Fruit fly (Drosophila melanogaster): Measurements from ENCODE around the gene beta-Spec.

beta-Spec gene

dm6 chrX:17636001-17636400 is 21.2 kb upstream of the beta-Spec start, which contains the start of the genes CG8289 and CG5800 (continued):
- TF ChIP-seq disco-r (GFP tag; optimal IDR thresholded peaks at IDR 0.05) = no peak
- no peak for TF ChIP-seq CG7839 (tag; optimal IDR thresholded peaks at IDR 0.05)
- no peak for TF ChIP-seq CG18619 (GFP tag; optimal IDR thresholded peaks at IDR 0.05)
- no peak for TF ChIP-seq salm (tag; optimal IDR thresholded peaks at IDR 0.05)
- no peak for TF ChIP-seq CG18599 (GFP tag; optimal IDR thresholded peaks at IDR 0.05)
- peak; percentile 56 for TF ChIP-seq dm (GFP tag; optimal IDR thresholded peaks at IDR 0.05)
- no peak for TF ChIP-seq pb (GFP tag; optimal IDR thresholded peaks at IDR 0.05)
- no peak for TF ChIP-seq CG42726 (GFP tag; IDR thresholded peaks at IDR 0.05; ENCODE audit: partially characterized antibody)
- TF ChIP-seq pan (optimal IDR thresholded peaks at IDR 0.05) = no peak
- TF ChIP-seq pan (GFP tag; optimal IDR thresholded peaks at IDR 0.05 in 1 of 2, IDR thresholded peaks at IDR 0.05 in 1 of 2) = no peak
- TF ChIP-seq odd (GFP tag; optimal IDR thresholded peaks at IDR 0.05) = no peak
- no peak for TF ChIP-seq CG1792 (GFP tag; optimal IDR thresholded peaks at IDR 0.05)
- TF ChIP-seq CG5953 (GFP tag; IDR thresholded peaks at IDR 0.05) = no peak
- TF ChIP-seq pzg (GFP tag; optimal IDR thresholded peaks at IDR 0.05) = peak; percentile 49
- TF ChIP-seq Hmr (GFP tag; optimal IDR thresholded peaks at IDR 0.05) = no peak
- TF ChIP-seq slbo (GFP tag; IDR thresholded peaks at IDR 0.05) = no peak
- no peak for TF ChIP-seq MESR4 (GFP tag; optimal IDR thresholded peaks at IDR 0.05)
- no peak for TF ChIP-seq Dfd (GFP tag; optimal IDR thresholded peaks at IDR 0.05)
- no peak for TF ChIP-seq bab2 (GFP tag; optimal IDR thresholded peaks at IDR 0.05)
- peak; percentile 10 for TF ChIP-seq CG2120 (GFP tag; optimal IDR thresholded peaks at IDR 0.05)
- no peak for TF ChIP-seq CG2678 (tag; optimal IDR thresholded peaks at IDR 0.05)
- no peak for TF ChIP-seq Hr78 (GFP tag; optimal IDR thresholded peaks at IDR 0.05)
- no peak for TF ChIP-seq klu (GFP tag; IDR thresholded peaks at IDR 0.05)
- TF ChIP-seq CG13894 (tag; optimal IDR thresholded peaks at IDR 0.05) = no peak
- no peak for TF ChIP-seq ash1 (GFP tag; optimal IDR thresholded peaks at IDR 0.05)
- TF ChIP-seq D19B (GFP tag; optimal IDR thresholded peaks at IDR 0.05) = no peak
- no peak for TF ChIP-seq ind (GFP tag; optimal IDR thresholded peaks at IDR 0.05)
- TF ChIP-seq Blimp-1 (GFP tag; optimal IDR thresholded peaks at IDR 0.05) = no peak
- peak; percentile 28 for TF ChIP-seq B-H2 (GFP tag; optimal IDR thresholded peaks at IDR 0.05)
- TF ChIP-seq Hr3 (GFP tag; optimal IDR thresholded peaks at IDR 0.05) = no peak
- TF ChIP-seq CG12659 (GFP tag; optimal IDR thresholded peaks at IDR 0.05) = peak; percentile 65
- no peak for TF ChIP-seq Doc2 (GFP tag; IDR thresholded peaks at IDR 0.05)
- TF ChIP-seq Dad (GFP tag; optimal IDR thresholded peaks at IDR 0.05) = no peak
- TF ChIP-seq phol (tag; optimal IDR thresholded peaks at IDR 0.05) = peak; percentile 38
- TF ChIP-seq lmd (GFP tag; IDR thresholded peaks at IDR 0.05) = no peak
- TF ChIP-seq pho (GFP tag; optimal IDR thresholded peaks at IDR 0.05) = no peak
- no peak for TF ChIP-seq Dbx (GFP tag; IDR thresholded peaks at IDR 0.05)
- no peak for TF ChIP-seq ato (GFP tag; IDR thresholded peaks at IDR 0.05; ENCODE audit: partially characterized antibody)
- peak; percentile 9 for TF ChIP-seq sens (GFP tag)
- peak; percentile 32 for TF ChIP-seq Fer1 (GFP tag; optimal IDR thresholded peaks at IDR 0.05)
- peak; percentile 49; the same call in 1 of the 3 replicates for TF ChIP-seq CG6791 (GFP tag; IDR thresholded peaks at IDR 0.05; ENCODE audit: partially characterized antibody)
- no peak for TF ChIP-seq CG7987 (GFP tag; optimal IDR thresholded peaks at IDR 0.05)
- TF ChIP-seq sug (tag; optimal IDR thresholded peaks at IDR 0.05) = no peak
- TF ChIP-seq row (GFP tag; IDR thresholded peaks at IDR 0.05) = peak; percentile 68
- TF ChIP-seq CG1602 (GFP tag; optimal IDR thresholded peaks at IDR 0.05) = no peak
- no peak for TF ChIP-seq Gsc (GFP tag; IDR thresholded peaks at IDR 0.05)
- peak; percentile 2 for TF ChIP-seq CG4424 (GFP tag; optimal IDR thresholded peaks at IDR 0.05)
- TF ChIP-seq Ets97D (GFP tag; optimal IDR thresholded peaks at IDR 0.05) = peak; percentile 19
- TF ChIP-seq CG14441 (GFP tag; IDR thresholded peaks at IDR 0.05) = no peak
- 0 out of 2 replicates have a peak, but pooled peaks have one; percentile 15 for TF ChIP-seq Ptx1 (GFP tag; IDR thresholded peaks at IDR 0.05)
- TF ChIP-seq CG18476 (GFP tag; optimal IDR thresholded peaks at IDR 0.05) = no peak
- no peak for TF ChIP-seq Atf6 (GFP tag; IDR thresholded peaks at IDR 0.05)
